Fruit fly (Drosophila melanogaster): ENCODE results near the gene CG14109.

Gene CG14109

DNA sequence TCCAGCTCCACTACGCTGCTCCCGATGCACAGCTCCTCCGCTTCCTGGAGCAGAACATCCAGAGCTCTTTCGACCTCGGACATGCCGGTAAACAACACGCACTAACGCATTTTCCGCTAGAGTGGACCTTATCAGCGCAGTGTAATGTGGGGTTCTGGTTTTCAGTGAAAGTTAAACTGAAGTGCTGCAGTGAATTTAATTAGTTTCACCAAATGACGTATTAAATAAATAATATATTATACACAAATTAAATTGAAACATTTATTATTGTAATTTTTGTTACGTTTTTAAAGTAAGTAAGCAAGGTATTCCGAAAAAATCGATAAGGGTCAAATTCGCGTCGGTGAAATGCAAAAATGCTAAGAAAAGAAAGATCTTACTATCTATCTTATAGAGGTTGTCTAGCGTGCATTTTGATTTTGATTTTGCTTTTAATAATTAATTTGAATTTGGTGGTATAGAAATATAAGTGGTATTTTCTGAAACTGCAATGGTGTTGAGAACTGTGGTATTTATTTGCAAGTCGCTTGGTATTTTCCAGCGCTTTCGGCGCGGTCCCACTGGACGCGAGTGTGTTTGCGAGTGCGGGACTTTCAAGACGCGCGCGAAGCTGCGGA is 9.6 kb downstream of the CG14109 start, which contains the start of the genes JMJD7 and CG10738 (continued):
- TF ChIP-seq CG16779 (GFP tag; IDR thresholded peaks at IDR 0.05) (peak; percentile 51; the same call in 1 of the 2 replicates), TFAM (GFP tag; optimal IDR thresholded peaks at IDR 0.05) (no peak), Myb (GFP tag; optimal IDR thresholded peaks at IDR 0.05) (no peak), CG6791 (GFP tag; IDR thresholded peaks at IDR 0.05; ENCODE audit: partially characterized antibody) (no peak), CG3281 (GFP tag; optimal IDR thresholded peaks at IDR 0.05) (peak; percentile 82), Atf3 (GFP tag; optimal IDR thresholded peaks at IDR 0.05) (no peak), vvl (GFP tag; IDR thresholded peaks at IDR 0.05) (peak; percentile 88), kah (GFP tag; optimal IDR thresholded peaks at IDR 0.05) (peak; percentile 18), CG4404 (GFP tag; IDR thresholded peaks at IDR 0.05) (no peak), CG11560 (tag; IDR thresholded peaks at IDR 0.05) (no peak), cato (GFP tag; optimal IDR thresholded peaks at IDR 0.05; ENCODE audit: borderline replicate concordance) (no peak), run (tag; optimal IDR thresholded peaks at IDR 0.05) (no peak), H2.0 (GFP tag; IDR thresholded peaks at IDR 0.05) (peak; percentile 63), CG9215 (GFP tag; IDR thresholded peaks at IDR 0.05) (peak; percentile 61), CG9437 (GFP tag; optimal IDR thresholded peaks at IDR 0.05) (peak; percentile 6), CG2129 (GFP tag; IDR thresholded peaks at IDR 0.05; ENCODE audit: partially characterized antibody) (no peak), onecut (GFP tag; IDR thresholded peaks at IDR 0.05) (peak; percentile 70), fd3F (GFP tag; optimal IDR thresholded peaks at IDR 0.05) (no peak), CG4282 (GFP tag; optimal IDR thresholded peaks at IDR 0.05) (no peak), fd96Cb (tag; optimal IDR thresholded peaks at IDR 0.05) (peak; percentile 70), fru (optimal IDR thresholded peaks at IDR 0.05) (no peak), ATbp (GFP tag; optimal IDR thresholded peaks at IDR 0.05) (peak; percentile 55), CG14050 (GFP tag; IDR thresholded peaks at IDR 0.05) (peak; percentile 63; the same call in 2 of the 3 replicates), CG42726 (GFP tag; IDR thresholded peaks at IDR 0.05; ENCODE audit: partially characterized antibody) (no peak), dimm (GFP tag; IDR thresholded peaks at IDR 0.05) (0 out of 2 replicates have a peak, but pooled peaks have one; percentile 29), dmrt11E (tag; optimal IDR thresholded peaks at IDR 0.05) (no peak), CG7372 (GFP tag; IDR thresholded peaks at IDR 0.05) (peak; percentile 62), lov (optimal IDR thresholded peaks at IDR 0.05) (no peak), lov (GFP tag; IDR thresholded peaks at IDR 0.05) (peak; percentile 30; the same call in 1 of the 3 replicates), CG11398 (GFP tag; optimal IDR thresholded peaks at IDR 0.05) (no peak), E2f2 (GFP tag; IDR thresholded peaks at IDR 0.05) (peak; percentile 90), CG18011 (GFP tag; optimal IDR thresholded peaks at IDR 0.05) (no peak), Mes4 (GFP tag; optimal IDR thresholded peaks at IDR 0.05) (no peak), CG7271 (tag; optimal IDR thresholded peaks at IDR 0.05) (no peak), gfzf (GFP tag; optimal IDR thresholded peaks at IDR 0.05) (peak; percentile 87), CG7786 (GFP tag; optimal IDR thresholded peaks at IDR 0.05) (no peak), CG4424 (GFP tag; optimal IDR thresholded peaks at IDR 0.05) (peak; percentile 48), Sox102F (GFP tag; optimal IDR thresholded peaks at IDR 0.05) (peak; percentile 8), Ssrp (tag; optimal IDR thresholded peaks at IDR 0.05) (no peak), CG12942 (GFP tag; optimal IDR thresholded peaks at IDR 0.05) (no peak), YL-1 (GFP tag; optimal IDR thresholded peaks at IDR 0.05) (no peak), CG4328 (GFP tag; optimal IDR thresholded peaks at IDR 0.05) (peak; percentile 56), CG11696 (GFP tag; IDR thresholded peaks at IDR 0.05) (peak; percentile 52; the same call in 1 of the 2 replicates), NC2α (GFP tag; optimal IDR thresholded peaks at IDR 0.05) (no peak), CG10654 (GFP tag; optimal IDR thresholded peaks at IDR 0.05) (peak; percentile 60), Tbp (GFP tag; optimal IDR thresholded peaks at IDR 0.05) (no peak), CG1529 (GFP tag; optimal IDR thresholded peaks at IDR 0.05) (no peak), tx (GFP tag; optimal IDR thresholded peaks at IDR 0.05) (no peak), CTCF (GFP tag; optimal IDR thresholded peaks at IDR 0.05) (peak; percentile 27), dpn (GFP tag; optimal IDR thresholded peaks at IDR 0.05) (peak in 1 of 2 experiments; percentile 15), CG18764 (GFP tag; optimal IDR thresholded peaks at IDR 0.05) (peak; percentile 73), ci (GFP tag; IDR thresholded peaks at IDR 0.05) (peak; percentile 83)
